Fruit fly (Drosophila melanogaster): ENCODE results near the gene CG11703.
A peak's percentile ranks its signal among the peaks of the same experiment; 100 is the strongest.

CG11703 gene

DNA sequence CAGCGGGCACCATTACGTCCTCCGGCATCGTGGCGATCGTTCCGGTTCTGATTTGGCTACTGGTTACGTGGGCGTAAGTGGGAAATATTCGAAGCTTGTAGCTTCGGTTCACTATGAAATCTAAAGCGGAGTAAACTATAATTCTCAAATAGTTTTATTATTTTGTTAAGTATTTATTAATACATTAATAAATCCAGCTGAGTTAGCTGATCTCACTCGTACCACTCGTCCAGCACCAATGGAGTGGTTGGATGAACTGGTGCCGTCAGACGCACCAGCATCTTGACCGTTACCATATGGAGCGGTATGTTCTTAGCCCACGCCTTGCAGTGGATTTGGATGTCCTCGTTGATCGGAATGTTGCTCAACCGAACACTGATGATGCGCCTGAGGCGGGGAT is at the start of gene CG11703:
Gene CG11703, minus strand, starts transcription at position 101 of the 400 bp plus-strand sequence.
- TF ChIP-seq toe (GFP tag; optimal IDR thresholded peaks at IDR 0.05) (no peak), bab1 (GFP tag; optimal IDR thresholded peaks at IDR 0.05) (no peak), kay (GFP tag; ENCODE audit: borderline replicate concordance) (no peak), CG7101 (tag; optimal IDR thresholded peaks at IDR 0.05) (no peak)

DNA sequence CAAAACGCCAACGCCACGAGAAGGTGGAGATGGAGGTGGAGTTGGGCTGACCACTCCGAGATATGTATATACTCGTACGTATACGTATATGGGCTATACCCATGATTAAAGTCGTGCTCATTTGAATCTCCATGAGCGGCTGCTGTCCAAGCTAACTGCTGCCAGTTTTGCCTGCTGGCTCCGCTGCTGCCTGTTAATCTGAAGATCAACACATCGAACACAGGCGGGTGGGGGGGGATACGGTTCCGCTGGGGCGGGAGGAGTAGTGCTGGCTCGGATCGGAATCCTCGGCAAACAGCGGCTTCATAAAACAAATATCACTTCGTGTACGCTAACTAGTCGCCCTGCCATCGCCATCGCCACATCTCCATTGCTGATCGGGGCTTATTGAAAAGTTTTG is 48.2 kb upstream of the CG11703 start:
- TF ChIP-seq CG33017 (tag; optimal IDR thresholded peaks at IDR 0.05) (no peak), kay (GFP tag; ENCODE audit: borderline replicate concordance) (no peak), CG14711 (tag; optimal IDR thresholded peaks at IDR 0.05) (no peak), Crg-1 (GFP tag; optimal IDR thresholded peaks at IDR 0.05) (no peak), tj (GFP tag; optimal IDR thresholded peaks at IDR 0.05) (no peak), Hr96 (GFP tag; optimal IDR thresholded peaks at IDR 0.05) (no peak)

DNA sequence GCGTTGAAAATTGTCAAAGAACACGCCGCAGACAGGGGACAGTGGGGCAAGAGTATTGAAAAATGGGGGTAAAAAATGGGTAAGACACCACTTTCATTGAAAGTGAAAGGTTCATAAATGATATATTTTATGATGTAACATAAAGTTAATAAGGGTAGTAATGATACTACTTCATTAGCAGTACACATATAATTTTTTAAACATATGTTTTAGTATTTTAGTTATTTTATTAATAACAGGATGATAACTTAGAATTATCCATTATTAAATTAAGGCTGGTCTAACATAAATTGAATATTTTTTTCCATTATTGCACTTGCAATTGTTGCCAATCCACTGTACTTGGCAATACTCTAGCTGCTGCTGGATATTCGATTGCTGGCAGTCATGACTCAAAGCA is 46.0 kb upstream of the CG11703 start:
- TF ChIP-seq CG14711 (tag; optimal IDR thresholded peaks at IDR 0.05) (no peak), cic (GFP tag; optimal IDR thresholded peaks at IDR 0.05) (no peak)

DNA sequence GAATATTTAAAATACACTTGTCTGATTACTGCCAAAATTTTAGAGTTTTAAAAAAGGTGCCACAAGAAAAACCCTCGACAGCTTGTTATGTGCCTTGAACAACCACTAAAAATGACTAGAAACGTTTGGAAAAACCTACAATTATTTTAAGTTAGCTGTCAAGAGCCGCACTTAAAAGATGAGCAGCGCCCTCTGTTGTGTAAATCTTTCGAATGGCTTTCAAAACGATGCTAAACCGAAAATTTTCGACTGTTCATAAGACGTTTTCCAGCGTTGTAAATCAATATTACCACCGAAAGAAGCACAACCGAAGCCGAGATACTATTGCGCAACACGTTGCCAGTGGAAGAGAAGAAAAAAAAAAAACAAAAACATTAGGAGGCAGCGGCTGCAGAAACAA is 43.1 kb upstream of the CG11703 start:
- no peak for TF ChIP-seq CG7101 (tag; optimal IDR thresholded peaks at IDR 0.05)
- TF ChIP-seq Clk (GFP tag; optimal IDR thresholded peaks at IDR 0.05): no peak
- TF ChIP-seq CG12768 (GFP tag; optimal IDR thresholded peaks at IDR 0.05): no peak
- no peak for TF ChIP-seq CG14711 (tag; optimal IDR thresholded peaks at IDR 0.05)
- no peak for TF ChIP-seq CG7045 (GFP tag; optimal IDR thresholded peaks at IDR 0.05)
- TF ChIP-seq Mnt (GFP tag; optimal IDR thresholded peaks at IDR 0.05): no peak
- no peak for TF ChIP-seq ovo (GFP tag; optimal IDR thresholded peaks at IDR 0.05)
- no peak for TF ChIP-seq Crg-1 (GFP tag; optimal IDR thresholded peaks at IDR 0.05)
- no peak for TF ChIP-seq CG5204 (GFP tag; optimal IDR thresholded peaks at IDR 0.05)
- TF ChIP-seq cnc (optimal IDR thresholded peaks at IDR 0.05): no peak
- no peak for TF ChIP-seq Hr96 (GFP tag; optimal IDR thresholded peaks at IDR 0.05)
- no peak for TF ChIP-seq cic (GFP tag; optimal IDR thresholded peaks at IDR 0.05)
- no peak for TF ChIP-seq tj (GFP tag; optimal IDR thresholded peaks at IDR 0.05)

DNA sequence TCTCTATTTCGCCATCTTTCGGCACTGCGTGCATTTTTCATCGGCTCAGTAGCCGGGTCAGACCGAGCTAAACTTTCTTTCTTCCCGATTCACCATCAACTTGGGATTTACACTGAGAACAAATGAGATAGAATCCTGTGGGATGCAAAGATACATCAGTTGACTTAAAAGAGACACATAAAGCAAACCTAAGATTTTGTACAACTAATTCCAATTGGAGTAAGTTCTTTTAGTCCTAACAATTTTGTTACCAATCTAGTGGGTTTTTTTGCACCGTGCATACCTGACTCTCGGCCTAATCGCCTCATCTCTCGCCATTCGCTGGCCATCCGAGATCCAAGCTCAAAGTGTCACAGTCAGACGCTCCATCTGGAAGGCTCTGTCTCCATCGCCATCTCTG is 36.8 kb upstream of the CG11703 start:
- TF ChIP-seq bab1 (GFP tag; optimal IDR thresholded peaks at IDR 0.05) (no peak), toe (GFP tag; optimal IDR thresholded peaks at IDR 0.05) (no peak), ovo (GFP tag; optimal IDR thresholded peaks at IDR 0.05) (no peak), cic (GFP tag; optimal IDR thresholded peaks at IDR 0.05) (no peak), tj (GFP tag; optimal IDR thresholded peaks at IDR 0.05) (no peak), Hr96 (GFP tag; optimal IDR thresholded peaks at IDR 0.05) (no peak), CG7101 (tag; optimal IDR thresholded peaks at IDR 0.05) (no peak), CG11617 (GFP tag; optimal IDR thresholded peaks at IDR 0.05) (no peak), Crg-1 (GFP tag; optimal IDR thresholded peaks at IDR 0.05) (no peak), cnc (optimal IDR thresholded peaks at IDR 0.05) (no peak), CG7045 (GFP tag; optimal IDR thresholded peaks at IDR 0.05) (no peak), CG12768 (GFP tag; optimal IDR thresholded peaks at IDR 0.05) (no peak), pad (GFP tag; optimal IDR thresholded peaks at IDR 0.05) (no peak), Clk (GFP tag; optimal IDR thresholded peaks at IDR 0.05) (no peak), kay (GFP tag; ENCODE audit: borderline replicate concordance) (no peak), Mnt (GFP tag; optimal IDR thresholded peaks at IDR 0.05) (no peak), CG33017 (tag; optimal IDR thresholded peaks at IDR 0.05) (no peak), CG1620 (GFP tag; optimal IDR thresholded peaks at IDR 0.05) (no peak)

DNA sequence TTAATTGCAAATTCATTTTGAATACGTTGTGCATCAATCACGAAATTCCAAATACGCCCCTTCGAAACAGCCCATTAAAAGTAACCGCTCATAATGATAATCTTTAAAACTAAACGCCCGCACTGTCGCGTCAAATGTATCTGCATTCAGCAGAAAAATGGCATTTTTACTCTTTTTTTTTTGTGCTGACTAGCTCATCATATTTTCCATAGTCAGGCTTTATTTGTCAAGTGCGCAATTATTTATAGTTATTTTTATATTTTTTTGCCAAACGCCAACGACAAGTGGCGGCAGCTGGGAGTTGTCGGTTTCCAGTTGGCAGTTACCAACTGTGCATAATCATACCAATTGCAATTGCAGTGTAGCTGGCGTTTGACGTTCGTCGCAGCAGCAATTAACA is 28.5 kb upstream of the CG11703 start, which contains the start of gene CG14280:
Gene CG14280, plus strand, starts transcription at position 301 of the 400 bp plus-strand sequence.
- TF ChIP-seq kay (GFP tag; ENCODE audit: borderline replicate concordance) (peak; percentile 15), Crg-1 (GFP tag; optimal IDR thresholded peaks at IDR 0.05) (no peak), CG5204 (GFP tag; optimal IDR thresholded peaks at IDR 0.05) (no peak), tj (GFP tag; optimal IDR thresholded peaks at IDR 0.05) (peak; percentile 33), CG33017 (tag; optimal IDR thresholded peaks at IDR 0.05) (no peak)

DNA sequence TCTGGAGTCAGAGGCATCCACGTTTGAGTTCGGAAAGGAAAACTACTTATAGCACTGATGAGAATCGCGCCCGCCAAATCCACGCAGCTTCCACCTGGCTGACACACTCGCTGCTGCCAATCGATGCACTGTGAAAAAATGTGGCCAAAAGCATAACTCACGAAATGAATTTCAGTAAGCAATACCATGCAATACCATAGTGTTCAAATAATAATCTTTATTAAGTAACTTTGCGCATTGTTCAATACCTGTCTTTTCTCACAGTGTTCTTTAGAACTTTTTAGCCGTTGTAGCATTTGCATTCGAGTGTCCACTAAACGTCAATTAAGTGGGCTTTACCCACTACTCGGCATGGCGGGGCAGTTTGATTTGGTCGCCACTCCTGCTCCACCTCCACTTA is 27.3 kb upstream of the CG11703 start:
- no peak for TF ChIP-seq toe (GFP tag; optimal IDR thresholded peaks at IDR 0.05)

DNA sequence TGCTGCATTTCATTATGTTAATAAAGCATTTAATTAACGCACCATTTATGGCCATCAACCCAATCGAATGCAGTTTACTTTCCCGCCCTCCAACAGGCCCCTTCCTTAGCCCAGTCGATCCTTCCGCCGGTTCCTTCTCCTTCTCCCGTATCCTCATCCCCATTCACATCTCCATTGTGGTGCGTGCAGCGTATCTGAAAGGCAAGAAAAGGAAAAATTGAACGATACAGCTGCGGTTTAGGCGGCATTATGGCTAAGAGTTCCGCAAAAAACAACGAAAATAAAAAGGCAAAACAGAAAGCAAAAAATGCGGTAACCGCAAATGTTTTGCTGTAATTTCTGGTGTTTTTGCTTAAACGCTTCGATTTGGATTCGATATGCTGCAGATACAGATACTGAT is 26.0 kb upstream of the CG11703 start:
- TF ChIP-seq kay (GFP tag; ENCODE audit: borderline replicate concordance) (no peak), cnc (optimal IDR thresholded peaks at IDR 0.05) (no peak), cic (GFP tag; optimal IDR thresholded peaks at IDR 0.05) (no peak), Hr96 (GFP tag; optimal IDR thresholded peaks at IDR 0.05) (no peak), pad (GFP tag; optimal IDR thresholded peaks at IDR 0.05) (no peak), CG1620 (GFP tag; optimal IDR thresholded peaks at IDR 0.05) (no peak), ovo (GFP tag; optimal IDR thresholded peaks at IDR 0.05) (no peak), bab1 (GFP tag; optimal IDR thresholded peaks at IDR 0.05) (no peak), CG7045 (GFP tag; optimal IDR thresholded peaks at IDR 0.05) (no peak), CG33017 (tag; optimal IDR thresholded peaks at IDR 0.05) (no peak), Mnt (GFP tag; optimal IDR thresholded peaks at IDR 0.05) (no peak), toe (GFP tag; optimal IDR thresholded peaks at IDR 0.05) (no peak), Crg-1 (GFP tag; optimal IDR thresholded peaks at IDR 0.05) (no peak), CG7101 (tag; optimal IDR thresholded peaks at IDR 0.05) (no peak), CG11617 (GFP tag; optimal IDR thresholded peaks at IDR 0.05) (no peak), Clk (GFP tag; optimal IDR thresholded peaks at IDR 0.05) (no peak), CG5204 (GFP tag; optimal IDR thresholded peaks at IDR 0.05) (no peak), CG12768 (GFP tag; optimal IDR thresholded peaks at IDR 0.05) (no peak)
